Worm (Caenorhabditis elegans): ENCODE results near the gene acs-21.

ce11 chrV:3112198-3112597, 23.3 kb downstream of the acs-21 start:
- TF ChIP-seq hmbx-1 (tag; optimal IDR thresholded peaks at IDR 0.05) (no peak), B0310.2 (tag; optimal IDR thresholded peaks at IDR 0.05) (no peak)

All from whole organism, early embryonic.